Fruit fly (Drosophila melanogaster) whole organism, wandering third instar larva: Measurements from ENCODE around the gene CG33287.

ENCODE experiments used
- Abd-B ChIP-seq: fragments of >200 bp; optimal IDR thresholded peaks from 2 replicates; lab custom pipeline; 2017; ENCODE audit warnings: missing biosample characterization, missing genetic modification characterization
- Dfd ChIP-seq: fragments of >200 bp; optimal IDR thresholded peaks from 2 replicates; lab custom pipeline; 2017; ENCODE audit warnings: missing biosample characterization, missing genetic modification characterization
- Hnf4 ChIP-seq: fragments of 200-800 bp; sonication (Bioruptor generic); optimal IDR thresholded peaks from 2 replicates; lab custom pipeline; 2016; ENCODE audit warnings: missing biosample characterization, mild to moderate bottlenecking, missing genetic modification characterization
- brk ChIP-seq: fragments of 200-800 bp; sonication (Bioruptor generic); optimal IDR thresholded peaks from 2 replicates; lab custom pipeline; 2016; ENCODE audit warnings: missing biosample characterization, mild to moderate bottlenecking, missing genetic modification characterization
- h ChIP-seq: fragments of 200-800 bp; sonication (Bioruptor generic); optimal IDR thresholded peaks from 3 replicates; lab custom pipeline; 2016; ENCODE audit warnings: missing biosample characterization, mild to moderate bottlenecking, missing genetic modification characterization

DNA sequence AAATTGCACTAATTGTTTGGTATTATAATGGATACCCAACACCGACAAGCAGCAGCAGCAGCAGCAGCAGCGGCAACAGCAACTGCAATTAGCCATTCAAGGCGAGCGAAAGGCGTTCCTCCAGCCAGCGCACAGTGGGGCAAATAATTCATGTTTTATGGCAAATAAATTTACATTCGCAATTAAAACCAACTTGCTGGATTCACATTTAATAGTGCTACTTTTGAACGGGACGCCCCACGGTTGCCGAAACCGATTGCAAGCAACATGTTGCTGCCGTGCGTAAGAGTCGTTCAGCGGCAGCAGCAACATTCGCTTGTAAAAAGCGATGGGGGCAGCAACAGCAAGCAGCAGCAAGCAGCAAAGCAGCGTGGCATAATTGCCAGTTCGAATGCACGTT, 36.8 kb downstream of the CG33287 start:
- no peak for TF ChIP-seq Hnf4 (GFP tag; lab: Kevin White, UChicago)
- peak; percentile 27 for TF ChIP-seq h
- TF ChIP-seq Abd-B (GFP tag; lab: Kevin White, UChicago): no peak
- peak; percentile 13 for TF ChIP-seq Dfd (GFP tag; lab: Kevin White, UChicago)
- no peak for TF ChIP-seq brk (GFP tag; lab: Kevin White, UChicago)
